Worm (Caenorhabditis elegans): Measurements from ENCODE around the gene lgc-56.

The lgc-56 gene

ce11 chrII:5130081-5130480 is at the start of gene lgc-56:
Gene lgc-56, plus strand, starts transcription at chrII:5130381.
- TF ChIP-seq him-1 (tag; optimal IDR thresholded peaks at IDR 0.05) = no peak
- no peak for TF ChIP-seq lin-40 (tag; optimal IDR thresholded peaks at IDR 0.05)
- TF ChIP-seq bed-2 (GFP tag; IDR thresholded peaks at IDR 0.05) = no peak
- no peak for TF ChIP-seq C06A6.2 (GFP tag; conservative IDR thresholded peaks at IDR 0.05)
- no peak for TF ChIP-seq T07F8.4 (tag; optimal IDR thresholded peaks at IDR 0.05)
- TF ChIP-seq B0019.2 (GFP tag; conservative IDR thresholded peaks at IDR 0.05) = no peak
- no peak for TF ChIP-seq nhr-90 (tag; optimal IDR thresholded peaks at IDR 0.05)
- TF ChIP-seq ztf-28 (GFP tag; IDR thresholded peaks at IDR 0.05) = no peak
- TF ChIP-seq ceh-79 (tag; optimal IDR thresholded peaks at IDR 0.05) = no peak
- no peak for TF ChIP-seq hmg-1.2 (GFP tag; IDR thresholded peaks at IDR 0.05)
- TF ChIP-seq nhr-179 (tag; optimal IDR thresholded peaks at IDR 0.05) = no peak
- TF ChIP-seq B0336.3 (GFP tag; IDR thresholded peaks at IDR 0.05) = no peak
- TF ChIP-seq ztf-25 (GFP tag; IDR thresholded peaks at IDR 0.05) = no peak
- no peak for TF ChIP-seq atf-7 (tag; optimal IDR thresholded peaks at IDR 0.05)
- TF ChIP-seq attf-5 (GFP tag; optimal IDR thresholded peaks at IDR 0.05) = no peak
- no peak for TF ChIP-seq hlh-12 (tag; optimal IDR thresholded peaks at IDR 0.05)
- TF ChIP-seq let-526 (GFP tag; IDR thresholded peaks at IDR 0.05) = no peak
- TF ChIP-seq tbx-9 (tag; optimal IDR thresholded peaks at IDR 0.05; ENCODE audit: borderline replicate concordance) = no peak

ce11 chrII:5081124-5081913 is 48.9 kb upstream of the lgc-56 start, which contains the start of gene dsh-2:
Gene dsh-2, minus strand, starts transcription at chrII:5081174.
- TF ChIP-seq lin-26 (GFP tag; IDR thresholded peaks at IDR 0.05) (no peak), atf-7 (tag; optimal IDR thresholded peaks at IDR 0.05) (no peak), ztf-28 (GFP tag; IDR thresholded peaks at IDR 0.05) (no peak), K11D2.4 (GFP tag; IDR thresholded peaks at IDR 0.05) (no peak), zim-3 (tag; optimal IDR thresholded peaks at IDR 0.05) (no peak), B0019.2 (GFP tag; conservative IDR thresholded peaks at IDR 0.05) (no peak), lsl-1 (GFP tag; optimal IDR thresholded peaks at IDR 0.05) (peak; percentile 45), attf-3 (GFP tag; conservative IDR thresholded peaks at IDR 0.05) (no peak), madf-3 (GFP tag; IDR thresholded peaks at IDR 0.05) (no peak), lin-54 (GFP tag; optimal IDR thresholded peaks at IDR 0.05) (peak; percentile 40), mcd-1 (GFP tag; IDR thresholded peaks at IDR 0.05) (peak; percentile 50), unc-62 (GFP tag; optimal IDR thresholded peaks at IDR 0.05) (no peak), lir-1 (GFP tag; conservative IDR thresholded peaks at IDR 0.05) (no peak), hlh-12 (tag; optimal IDR thresholded peaks at IDR 0.05) (no peak), ztf-6 (GFP tag; IDR thresholded peaks at IDR 0.05) (no peak), ceh-79 (tag; optimal IDR thresholded peaks at IDR 0.05) (no peak), ceh-27 (GFP tag; optimal IDR thresholded peaks at IDR 0.05) (peak; percentile 30), tbx-9 (tag; optimal IDR thresholded peaks at IDR 0.05; ENCODE audit: borderline replicate concordance) (no peak), hlh-26 (GFP tag; conservative IDR thresholded peaks at IDR 0.05) (no peak), hsf-1 (GFP tag; IDR thresholded peaks at IDR 0.05) (no peak), snpc-3.4 (tag; optimal IDR thresholded peaks at IDR 0.05) (peak; percentile 25), madf-10 (tag; optimal IDR thresholded peaks at IDR 0.05) (no peak), bed-2 (GFP tag; IDR thresholded peaks at IDR 0.05) (no peak), ztf-26 (tag; optimal IDR thresholded peaks at IDR 0.05) (no peak), tbp1 (GFP tag; optimal IDR thresholded peaks at IDR 0.05) (peak; percentile 44), chd-7 (tag; optimal IDR thresholded peaks at IDR 0.05) (no peak), F37B4.10 (GFP tag; IDR thresholded peaks at IDR 0.05) (no peak), dpff-1 (tag; optimal IDR thresholded peaks at IDR 0.05) (no peak), sptf-2 (GFP tag; optimal IDR thresholded peaks at IDR 0.05) (no peak), let-607 (tag; optimal IDR thresholded peaks at IDR 0.05) (no peak), nhr-179 (tag; optimal IDR thresholded peaks at IDR 0.05) (no peak), lin-35 (GFP tag; optimal IDR thresholded peaks at IDR 0.05) (no peak), hrde-1 (tag; optimal IDR thresholded peaks at IDR 0.05; ENCODE audit: borderline replicate concordance) (no peak), F52B5.7 (tag; optimal IDR thresholded peaks at IDR 0.05) (no peak), tlf-1 (GFP tag; optimal IDR thresholded peaks at IDR 0.05) (no peak), F33H1.4 (GFP tag; IDR thresholded peaks at IDR 0.05) (peak; percentile 51)

Data from whole organism, young adult.